Worm (Caenorhabditis elegans): ENCODE measurements around the gene K06H6.4.
A peak's percentile ranks its signal among the peaks of the same experiment; 100 is the strongest.

The K06H6.4 gene

DNA sequence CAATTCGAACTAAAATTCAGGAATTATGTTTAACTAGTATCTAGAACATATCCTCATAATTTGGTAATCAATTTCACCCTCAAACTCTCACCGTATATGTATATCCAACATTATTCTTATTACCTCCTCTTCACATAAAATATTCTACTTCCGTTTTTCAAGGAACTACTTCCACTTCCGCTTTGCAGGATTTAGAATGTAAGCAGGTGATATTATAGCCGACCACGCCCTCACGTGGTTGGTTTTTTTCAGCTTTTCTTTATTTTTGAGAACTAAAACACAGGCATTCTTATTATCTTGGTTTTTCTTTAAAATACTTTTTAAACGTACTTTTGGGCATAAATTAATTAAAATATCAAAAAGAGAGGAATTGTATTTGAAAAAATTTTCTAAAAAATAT is 38.8 kb downstream of the K06H6.4 start (continued):
- no peak for TF ChIP-seq snpc-4 (tag; optimal IDR thresholded peaks at IDR 0.05)
- TF ChIP-seq rnt-1 (tag; optimal IDR thresholded peaks at IDR 0.05) = no peak
- no peak for TF ChIP-seq pag-3 (tag; optimal IDR thresholded peaks at IDR 0.05; ENCODE audit: borderline replicate concordance, insufficient read depth)
- no peak for TF ChIP-seq lin-35 (GFP tag; optimal IDR thresholded peaks at IDR 0.05)
- TF ChIP-seq ceh-90 (tag; optimal IDR thresholded peaks at IDR 0.05) = no peak
- peak; percentile 34 for TF ChIP-seq unc-86 (tag; optimal IDR thresholded peaks at IDR 0.05)
- TF ChIP-seq nhr-12 (tag; optimal IDR thresholded peaks at IDR 0.05) = no peak
- peak; percentile 28 for TF ChIP-seq swsn-7 (tag; optimal IDR thresholded peaks at IDR 0.05)
- no peak for TF ChIP-seq hpl-2 (GFP tag; optimal IDR thresholded peaks at IDR 0.05)
- peak; percentile 75 for TF ChIP-seq lin-14 (GFP tag; optimal IDR thresholded peaks at IDR 0.05)
- TF ChIP-seq pax-3 (tag; optimal IDR thresholded peaks at IDR 0.05) = no peak
- no peak for TF ChIP-seq ceh-82 (tag; optimal IDR thresholded peaks at IDR 0.05)
- TF ChIP-seq lir-3 (tag; optimal IDR thresholded peaks at IDR 0.05; ENCODE audit: poor library complexity) = no peak
- TF ChIP-seq nhr-47 (tag; optimal IDR thresholded peaks at IDR 0.05) = peak; percentile 77
- peak; percentile 44 for TF ChIP-seq nhr-20 (tag; optimal IDR thresholded peaks at IDR 0.05)
- no peak for TF ChIP-seq ztf-11 (tag; optimal IDR thresholded peaks at IDR 0.05)
- TF ChIP-seq mep-1 (tag; optimal IDR thresholded peaks at IDR 0.05) = no peak
- no peak for TF ChIP-seq dpl-1 (GFP tag; optimal IDR thresholded peaks at IDR 0.05)
- no peak for TF ChIP-seq alr-1 (tag; optimal IDR thresholded peaks at IDR 0.05; ENCODE audit: borderline replicate concordance)
- TF ChIP-seq jun-1 (tag; optimal IDR thresholded peaks at IDR 0.05) = no peak
- no peak for TF ChIP-seq C16A3.4 (tag; optimal IDR thresholded peaks at IDR 0.05)
- no peak for TF ChIP-seq tbx-2 (tag; optimal IDR thresholded peaks at IDR 0.05)
- no peak for TF ChIP-seq nhr-85 (tag)
- no peak for TF ChIP-seq nhr-237 (tag; optimal IDR thresholded peaks at IDR 0.05)

DNA sequence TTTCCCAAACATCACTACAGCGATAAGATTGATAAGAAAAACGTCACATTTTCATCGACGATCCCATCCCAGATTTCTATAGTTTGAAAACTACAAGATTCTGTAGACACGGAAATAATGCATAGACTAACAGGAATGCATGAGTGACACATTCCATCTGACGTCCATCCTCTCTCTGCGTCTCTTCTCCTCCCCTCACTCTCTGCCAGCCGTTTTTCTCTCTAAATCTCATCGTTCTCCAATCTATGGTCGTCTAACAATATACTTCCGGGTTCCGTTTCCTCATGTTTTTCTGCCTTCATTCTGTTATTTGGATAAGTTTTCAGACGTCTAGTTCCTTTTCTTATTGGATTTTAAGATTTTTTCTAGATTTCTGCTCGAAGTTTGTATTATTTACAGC is 40.0 kb downstream of the K06H6.4 start, which contains the start of gene F48G7.4:
Gene F48G7.4 (plus strand): TSS at position 400 of the 400 bp plus-strand sequence.
- peak; percentile 90 for TF ChIP-seq unc-86 (tag; optimal IDR thresholded peaks at IDR 0.05)
- no peak for TF ChIP-seq unc-98 (GFP tag; IDR thresholded peaks at IDR 0.05)
- TF ChIP-seq nhr-71 (tag; optimal IDR thresholded peaks at IDR 0.05) = peak; percentile 91
- peak; percentile 13 for TF ChIP-seq snpc-4 (tag; optimal IDR thresholded peaks at IDR 0.05)
- TF ChIP-seq nhr-19 (GFP tag; conservative IDR thresholded peaks at IDR 0.05) = peak; percentile 60
- peak; percentile 55 for TF ChIP-seq egl-13 (tag; optimal IDR thresholded peaks at IDR 0.05)
- TF ChIP-seq efl-1 (optimal IDR thresholded peaks at IDR 0.05) = peak; percentile 73 to 75
- peak in 1 of 2 experiments; percentile 47 for TF ChIP-seq efl-1 (GFP tag; optimal IDR thresholded peaks at IDR 0.05 in 1 of 2)
- no peak for TF ChIP-seq pqm-1 (tag; optimal IDR thresholded peaks at IDR 0.05)
- no peak for TF ChIP-seq sup-37 (GFP tag; optimal IDR thresholded peaks at IDR 0.05)
- TF ChIP-seq rnt-1 (tag; optimal IDR thresholded peaks at IDR 0.05) = peak; percentile 67
- TF ChIP-seq nhr-237 (tag; optimal IDR thresholded peaks at IDR 0.05) = peak; percentile 68
- no peak for TF ChIP-seq nhr-84 (tag; optimal IDR thresholded peaks at IDR 0.05)
- TF ChIP-seq mab-9 (GFP tag; IDR thresholded peaks at IDR 0.05) = no peak
- TF ChIP-seq ama-1 (optimal IDR thresholded peaks at IDR 0.05) = no peak
- peak; percentile 23 for TF ChIP-seq nhr-77 (tag; optimal IDR thresholded peaks at IDR 0.05)
- peak; percentile 54 for TF ChIP-seq aly-2 (tag; optimal IDR thresholded peaks at IDR 0.05)
- TF ChIP-seq nhr-47 (tag; optimal IDR thresholded peaks at IDR 0.05) = peak; percentile 86
- peak; percentile 22 to 44 (median 32) for TF ChIP-seq dpl-1 (GFP tag; optimal IDR thresholded peaks at IDR 0.05)
- no peak for TF ChIP-seq ztf-11 (tag; optimal IDR thresholded peaks at IDR 0.05)
- no peak for TF ChIP-seq unc-62 (GFP tag; optimal IDR thresholded peaks at IDR 0.05)
- TF ChIP-seq hlh-17 (GFP tag; optimal IDR thresholded peaks at IDR 0.05; ENCODE audit: borderline replicate concordance) = no peak
- TF ChIP-seq lin-14 (GFP tag; optimal IDR thresholded peaks at IDR 0.05) = peak; percentile 100
- no peak for TF ChIP-seq hlh-4 (tag; optimal IDR thresholded peaks at IDR 0.05)
- no peak for TF ChIP-seq aha-1 (tag; optimal IDR thresholded peaks at IDR 0.05)
- peak; percentile 69 to 90 (median 76) for TF ChIP-seq ceh-82 (tag; optimal IDR thresholded peaks at IDR 0.05)
- TF ChIP-seq nhr-76 (tag; optimal IDR thresholded peaks at IDR 0.05) = no peak
- peak; percentile 64 for TF ChIP-seq jun-1 (tag; optimal IDR thresholded peaks at IDR 0.05)
- TF ChIP-seq Y116A8C.19 (tag; optimal IDR thresholded peaks at IDR 0.05; ENCODE audit: borderline replicate concordance) = no peak
- TF ChIP-seq efl-3 (GFP tag; optimal IDR thresholded peaks at IDR 0.05) = no peak
- no peak for TF ChIP-seq C16A3.4 (tag; optimal IDR thresholded peaks at IDR 0.05)
- peak; percentile 47 for TF ChIP-seq irx-1 (tag; optimal IDR thresholded peaks at IDR 0.05)
- TF ChIP-seq vab-15 (tag; optimal IDR thresholded peaks at IDR 0.05) = no peak
- TF ChIP-seq zip-4 (GFP tag; optimal IDR thresholded peaks at IDR 0.05) = no peak
- peak in 1 of 6 experiments; percentile 23 for TF ChIP-seq elt-3 (tag; optimal IDR thresholded peaks at IDR 0.05)
- TF ChIP-seq lin-15B (tag; optimal IDR thresholded peaks at IDR 0.05) = no peak
- peak; percentile 86 for TF ChIP-seq tbx-2 (tag; optimal IDR thresholded peaks at IDR 0.05)
- TF ChIP-seq ceh-8 (GFP tag; optimal IDR thresholded peaks at IDR 0.05) = no peak

Data from whole organism, L1 larva.